Fruit fly (Drosophila melanogaster): ENCODE measurements around the gene gdrd.
A peak's percentile ranks its signal among the peaks of the same experiment; 100 is the strongest.

The gdrd gene

dm6 chr3L:14652554-14652953, 38.6 kb upstream of the gdrd start (continued):
- TF ChIP-seq pan (optimal IDR thresholded peaks at IDR 0.05) (no peak), pan (GFP tag; optimal IDR thresholded peaks at IDR 0.05 in 1 of 2, IDR thresholded peaks at IDR 0.05 in 1 of 2) (peak in 1 of 2 experiments; percentile 65), CG13775 (GFP tag; optimal IDR thresholded peaks at IDR 0.05) (peak; percentile 74), Deaf1 (tag; optimal IDR thresholded peaks at IDR 0.05) (peak; percentile 50), CG10543 (GFP tag; optimal IDR thresholded peaks at IDR 0.05) (no peak), Meics (GFP tag; optimal IDR thresholded peaks at IDR 0.05) (peak; percentile 42), CG6683 (GFP tag; optimal IDR thresholded peaks at IDR 0.05) (peak; percentile 51), CG17829 (tag; optimal IDR thresholded peaks at IDR 0.05) (peak; percentile 92), cad (GFP tag; optimal IDR thresholded peaks at IDR 0.05) (no peak), CG12219 (GFP tag; optimal IDR thresholded peaks at IDR 0.05) (peak; percentile 75), abd-A (tag; optimal IDR thresholded peaks at IDR 0.05) (no peak), wek (GFP tag; optimal IDR thresholded peaks at IDR 0.05) (no peak), CG2712 (tag; optimal IDR thresholded peaks at IDR 0.05) (peak; percentile 96), CG10654 (GFP tag; optimal IDR thresholded peaks at IDR 0.05) (peak; percentile 78), mld (GFP tag; IDR thresholded peaks at IDR 0.05; ENCODE audit: partially characterized antibody) (no peak), pros (GFP tag; optimal IDR thresholded peaks at IDR 0.05) (no peak), CG9437 (GFP tag; optimal IDR thresholded peaks at IDR 0.05) (peak; percentile 36), CkIIα-i1 (GFP tag; IDR thresholded peaks at IDR 0.05) (no peak), CG17328 (GFP tag; IDR thresholded peaks at IDR 0.05) (peak; percentile 83), p53 (GFP tag; optimal IDR thresholded peaks at IDR 0.05) (no peak), bab2 (GFP tag; optimal IDR thresholded peaks at IDR 0.05) (peak; percentile 71), sima (GFP tag; optimal IDR thresholded peaks at IDR 0.05) (peak; percentile 32), hbn (GFP tag; IDR thresholded peaks at IDR 0.05; ENCODE audit: partially characterized antibody) (no peak), inv (GFP tag; IDR thresholded peaks at IDR 0.05; ENCODE audit: partially characterized antibody) (no peak), CG17612 (GFP tag; IDR thresholded peaks at IDR 0.05) (no peak), Ets97D (GFP tag; optimal IDR thresholded peaks at IDR 0.05) (no peak), Dip2 (GFP tag; IDR thresholded peaks at IDR 0.05) (no peak), D19B (GFP tag; optimal IDR thresholded peaks at IDR 0.05) (no peak), NfI (GFP tag; optimal IDR thresholded peaks at IDR 0.05) (peak; percentile 48), CG10366 (GFP tag; IDR thresholded peaks at IDR 0.05) (peak; percentile 65), Nf-YB (GFP tag; optimal IDR thresholded peaks at IDR 0.05) (peak; percentile 72), Atf3 (GFP tag; optimal IDR thresholded peaks at IDR 0.05) (peak; percentile 54), CG32767 (GFP tag; IDR thresholded peaks at IDR 0.05) (peak; percentile 24; the same call in 1 of the 2 replicates), CG14860 (GFP tag; IDR thresholded peaks at IDR 0.05; ENCODE audit: partially characterized antibody) (no peak), Abd-B (GFP tag; optimal IDR thresholded peaks at IDR 0.05) (peak; percentile 72), CG12071 (GFP tag; optimal IDR thresholded peaks at IDR 0.05) (no peak), MESR4 (GFP tag; optimal IDR thresholded peaks at IDR 0.05) (no peak), ttk (GFP tag; IDR thresholded peaks at IDR 0.05) (peak; percentile 56; the same call in 1 of the 2 replicates), CG8359 (GFP tag; optimal IDR thresholded peaks at IDR 0.05; ENCODE audit: borderline replicate concordance) (peak; percentile 61), Oli (tag; optimal IDR thresholded peaks at IDR 0.05) (peak; percentile 81), fd64A (GFP tag; optimal IDR thresholded peaks at IDR 0.05) (peak; percentile 47), seq (GFP tag; IDR thresholded peaks at IDR 0.05) (no peak), bsh (GFP tag; optimal IDR thresholded peaks at IDR 0.05) (peak; percentile 93 to 98), ken (GFP tag; IDR thresholded peaks at IDR 0.05) (peak; percentile 64; the same call in 1 of the 3 replicates), ranshi (GFP tag; IDR thresholded peaks at IDR 0.05) (peak; percentile 72; the same call in 1 of the 2 replicates), repo (GFP tag; optimal IDR thresholded peaks at IDR 0.05) (peak; percentile 46), cg (GFP tag; optimal IDR thresholded peaks at IDR 0.05) (no peak), CG3163 (GFP tag; optimal IDR thresholded peaks at IDR 0.05) (peak; percentile 55), hb (GFP tag; IDR thresholded peaks at IDR 0.05; ENCODE audit: partially characterized antibody) (no peak), chm (GFP tag; IDR thresholded peaks at IDR 0.05) (peak; percentile 57; the same call in 1 of the 2 replicates)
